Fruit fly (Drosophila melanogaster) whole organism, embryonic: Measurements from ENCODE around the gene CG42764.

ENCODE experiments used
- Abd-B ChIP-seq: fragments of 200-800 bp; sonication (Bioruptor generic); optimal IDR thresholded peaks from 2 replicates; lab custom pipeline; 2018; ENCODE audit warnings: missing biosample characterization, mild to moderate bottlenecking, missing genetic modification characterization, moderate library complexity
- Atf6 ChIP-seq: fragments of 200-800 bp; sonication (Bioruptor generic); IDR thresholded peaks from 2 replicates; pipeline ENCODE4 v1.3.6; 2022; ENCODE audit warnings: missing biosample characterization, missing genetic modification characterization
- CG10959 ChIP-seq: fragments of 200-800 bp; sonication (Bioruptor generic); IDR thresholded peaks from 2 replicates; pipeline ENCODE4 v1.3.6; 2022; ENCODE audit warnings: missing biosample characterization, missing genetic modification characterization
- CG14014 ChIP-seq: fragments of 200-800 bp; sonication (Bioruptor generic); IDR thresholded peaks from 2 replicates; pipeline ENCODE4 v1.3.6; 2022; ENCODE audit warnings: missing biosample characterization, missing genetic modification characterization
- CG14441 ChIP-seq: fragments of 200-800 bp; sonication (Bioruptor generic); IDR thresholded peaks from 2 replicates; pipeline ENCODE4 v1.3.6; 2022; ENCODE audit warnings: missing biosample characterization, missing genetic modification characterization
- CG15073 ChIP-seq: fragments of 200-800 bp; sonication (Bioruptor generic); optimal IDR thresholded peaks from 2 replicates; lab custom pipeline; 2016; ENCODE audit warnings: missing biosample characterization, missing genetic modification characterization
- CG1529 ChIP-seq: fragments of 200-800 bp; sonication (Bioruptor generic); optimal IDR thresholded peaks from 3 replicates; lab custom pipeline; 2018; ENCODE audit warnings: missing biosample characterization, missing genetic modification characterization
- CG15514 ChIP-seq: fragments of 200-800 bp; sonication (Bioruptor generic); optimal IDR thresholded peaks from 3 replicates; lab custom pipeline; 2017; ENCODE audit warnings: missing biosample characterization, missing genetic modification characterization, mild to moderate bottlenecking, moderate library complexity, missing genetic modification reagents
- CG2712 ChIP-seq: fragments of 200-800 bp; optimal IDR thresholded peaks from 3 replicates; lab custom pipeline; 2019; ENCODE audit warnings: missing biosample characterization, mild to moderate bottlenecking, missing genetic modification characterization, moderate library complexity
- CG30020 ChIP-seq: fragments of 200-800 bp; optimal IDR thresholded peaks from 2 replicates; lab custom pipeline; 2019; ENCODE audit warnings: missing biosample characterization, mild to moderate bottlenecking, missing genetic modification characterization, moderate library complexity
- CG3065 ChIP-seq: fragments of 200-800 bp; sonication (Bioruptor generic); optimal IDR thresholded peaks from 2 replicates; lab custom pipeline; 2016; ENCODE audit warnings: missing biosample characterization, missing genetic modification characterization
- CG33213 ChIP-seq: fragments of 200-800 bp; sonication (Bioruptor generic); optimal IDR thresholded peaks from 3 replicates; lab custom pipeline; 2016; ENCODE audit warnings: missing biosample characterization, missing genetic modification characterization
- CG3995 ChIP-seq: fragments of 200-800 bp; sonication (Bioruptor generic); optimal IDR thresholded peaks from 3 replicates; lab custom pipeline; 2016; ENCODE audit warnings: missing biosample characterization, missing genetic modification characterization
- CG6175 ChIP-seq: fragments of 200-800 bp; sonication (Bioruptor generic); IDR thresholded peaks from 3 replicates; pipeline ENCODE4 v1.3.6; 2022; ENCODE audit warnings: missing biosample characterization, missing genetic modification characterization
- CG6272 ChIP-seq: fragments of 200-800 bp; sonication (Bioruptor generic); IDR thresholded peaks from 2 replicates; pipeline ENCODE4 v1.3.6; 2022; ENCODE audit warnings: missing biosample characterization, missing genetic modification characterization
- CG7987 ChIP-seq: fragments of 200-800 bp; sonication (Bioruptor generic); optimal IDR thresholded peaks from 2 replicates; lab custom pipeline; 2018; ENCODE audit warnings: missing biosample characterization, mild to moderate bottlenecking, missing genetic modification characterization, moderate library complexity
- CG9727 ChIP-seq: fragments of 200-800 bp; sonication (Bioruptor generic); optimal IDR thresholded peaks from 3 replicates; lab custom pipeline; 2017; ENCODE audit warnings: missing biosample characterization, mild to moderate bottlenecking, missing genetic modification characterization
- CHES-1-like ChIP-seq: fragments of 200-800 bp; sonication (Bioruptor generic); optimal IDR thresholded peaks from 2 replicates; lab custom pipeline; 2016; ENCODE audit warnings: missing biosample characterization, missing genetic modification characterization
- D ChIP-seq, 2 experiments: fragments of 200-800 bp in 1 of 2; fragments of >200 bp in 1 of 2; sonication (Bioruptor generic) in 1 of 2; optimal IDR thresholded peaks; 2 replicates in 1 of 2; 3 replicates in 1 of 2; lab custom pipeline; 2017; ENCODE audit warnings: mild to moderate bottlenecking in 1 of 2, missing biosample characterization in 1 of 2, missing genetic modification characterization in 1 of 2, missing genetic modification reagents in 1 of 2
- Dad ChIP-seq: fragments of 200-800 bp; sonication (Bioruptor generic); optimal IDR thresholded peaks from 3 replicates; lab custom pipeline; 2016; ENCODE audit warnings: missing biosample characterization, missing genetic modification characterization
- Dip3 ChIP-seq: fragments of 200-800 bp; sonication (Bioruptor generic); optimal IDR thresholded peaks from 3 replicates; lab custom pipeline; 2016; ENCODE audit warnings: missing biosample characterization, missing genetic modification characterization
- Hmr ChIP-seq: fragments of 200-800 bp; sonication (Bioruptor generic); optimal IDR thresholded peaks from 3 replicates; lab custom pipeline; 2017; ENCODE audit warnings: mild to moderate bottlenecking, missing biosample characterization, missing genetic modification reagents, missing genetic modification characterization
- Hr39 ChIP-seq: fragments of >200 bp; optimal IDR thresholded peaks from 2 replicates; lab custom pipeline; 2017
- Jarid2 ChIP-seq: fragments of 200-800 bp; sonication (Bioruptor generic); optimal IDR thresholded peaks from 3 replicates; lab custom pipeline; 2017; ENCODE audit warnings: mild to moderate bottlenecking, missing biosample characterization, missing genetic modification reagents, missing genetic modification characterization
- Opbp ChIP-seq: fragments of 200-800 bp; sonication (Bioruptor generic); IDR thresholded peaks from 3 replicates; pipeline ENCODE4 v1.3.6; 2022; ENCODE audit warnings: missing biosample characterization, missing genetic modification characterization; ENCODE audit not compliant: partially characterized antibody
- Ravus ChIP-seq: fragments of 200-800 bp; sonication (Bioruptor generic); IDR thresholded peaks from 2 replicates; pipeline ENCODE4 v1.3.6; 2022; ENCODE audit warnings: missing biosample characterization, missing genetic modification characterization
- Six4 ChIP-seq: fragments of 200-800 bp; sonication (Bioruptor generic); optimal IDR thresholded peaks from 2 replicates; lab custom pipeline; 2016; ENCODE audit warnings: missing biosample characterization, missing genetic modification characterization
- bab2 ChIP-seq: fragments of 200-800 bp; sonication (Bioruptor generic); optimal IDR thresholded peaks from 2 replicates; lab custom pipeline; 2016; ENCODE audit warnings: missing biosample characterization, missing genetic modification characterization
- bowl ChIP-seq: fragments of 200-800 bp; sonication (Bioruptor generic); IDR thresholded peaks from 2 replicates; pipeline ENCODE4 v1.3.6; 2022; ENCODE audit warnings: missing biosample characterization, missing genetic modification characterization
- chif ChIP-seq, 2 experiments: fragments of 200-800 bp; sonication (Bioruptor generic); optimal IDR thresholded peaks; 3 replicates each; lab custom pipeline; 2016; ENCODE audit warnings: missing biosample characterization in 2 of 2, missing genetic modification characterization in 2 of 2
- crp ChIP-seq, 2 experiments: fragments of 200-800 bp; sonication (Bioruptor generic); optimal IDR thresholded peaks; 2 replicates in 1 of 2; 3 replicates in 1 of 2; lab custom pipeline; 2017; ENCODE audit warnings: missing biosample characterization in 2 of 2, missing genetic modification characterization in 2 of 2, mild to moderate bottlenecking in 1 of 2, moderate library complexity in 1 of 2
- esg ChIP-seq: fragments of 200-800 bp; sonication (Bioruptor generic); conservative IDR thresholded peaks from 2 replicates; pipeline ENCODE4 v1.3.6; 2022; ENCODE audit warnings: missing biosample characterization, missing genetic modification characterization
- hbn ChIP-seq: fragments of 200-800 bp; sonication (Bioruptor generic); IDR thresholded peaks from 2 replicates; pipeline ENCODE4 v1.3.6; 2022; ENCODE audit warnings: missing biosample characterization, missing genetic modification characterization; ENCODE audit not compliant: partially characterized antibody
- inv ChIP-seq: fragments of 200-800 bp; sonication (Bioruptor generic); IDR thresholded peaks from 2 replicates; pipeline ENCODE4 v1.3.6; 2022; ENCODE audit warnings: missing biosample characterization, missing genetic modification characterization; ENCODE audit not compliant: partially characterized antibody
- jigr1 ChIP-seq: fragments of 200-800 bp; sonication (Bioruptor generic); IDR thresholded peaks from 3 replicates; pipeline ENCODE4 v1.3.6; 2022; ENCODE audit warnings: missing biosample characterization, missing genetic modification characterization
- jing ChIP-seq: fragments of 200-800 bp; sonication (Bioruptor generic); optimal IDR thresholded peaks from 2 replicates; lab custom pipeline; 2018; ENCODE audit warnings: missing biosample characterization, mild to moderate bottlenecking, missing genetic modification characterization
- kni ChIP-seq: fragments of 200-800 bp; sonication (Bioruptor generic); optimal IDR thresholded peaks from 3 replicates; lab custom pipeline; 2017; ENCODE audit warnings: mild to moderate bottlenecking, missing biosample characterization, missing genetic modification reagents, missing genetic modification characterization
- lov ChIP-seq, 2 experiments: fragments of 200-800 bp in 1 of 2; fragments of >200 bp in 1 of 2; sonication (Bioruptor generic) in 1 of 2; IDR thresholded peaks in 1 of 2; optimal IDR thresholded peaks in 1 of 2; 2 replicates in 1 of 2; 3 replicates in 1 of 2; pipeline versions ENCODE4 v1.3.6 to Lab custom; 2017 to 2022; ENCODE audit warnings: missing biosample characterization in 1 of 2, missing genetic modification characterization in 1 of 2
- mam ChIP-seq: fragments of 200-800 bp; sonication (Bioruptor generic); optimal IDR thresholded peaks from 3 replicates; lab custom pipeline; 2016; ENCODE audit warnings: missing biosample characterization, missing genetic modification characterization
- nom ChIP-seq: fragments of 200-800 bp; sonication (Bioruptor generic); optimal IDR thresholded peaks from 2 replicates; lab custom pipeline; 2017; ENCODE audit warnings: missing biosample characterization, missing genetic modification characterization, mild to moderate bottlenecking, moderate library complexity, missing genetic modification reagents
- pnt ChIP-seq: fragments of 200-800 bp; sonication (Bioruptor generic); optimal IDR thresholded peaks from 3 replicates; lab custom pipeline; 2016; ENCODE audit warnings: missing biosample characterization, missing genetic modification characterization
- pzg ChIP-seq: fragments of 200-800 bp; sonication (Bioruptor generic); optimal IDR thresholded peaks from 3 replicates; lab custom pipeline; 2018; ENCODE audit warnings: missing biosample characterization, mild to moderate bottlenecking, missing genetic modification characterization, moderate library complexity
- scrt ChIP-seq: fragments of 200-800 bp; sonication (Bioruptor generic); optimal IDR thresholded peaks from 2 replicates; lab custom pipeline; 2018; ENCODE audit warnings: missing biosample characterization, mild to moderate bottlenecking, missing genetic modification characterization, moderate library complexity
- sd ChIP-seq: fragments of 200-800 bp; sonication (Bioruptor generic); optimal IDR thresholded peaks from 3 replicates; lab custom pipeline; 2018; ENCODE audit warnings: missing biosample characterization, mild to moderate bottlenecking, missing genetic modification characterization, moderate library complexity
- tin ChIP-seq: fragments of 200-800 bp; sonication (Bioruptor generic); optimal IDR thresholded peaks from 3 replicates; lab custom pipeline; 2016; ENCODE audit warnings: missing biosample characterization, missing genetic modification characterization
- tio ChIP-seq: fragments of 200-800 bp; sonication (Bioruptor generic); optimal IDR thresholded peaks from 2 replicates; lab custom pipeline; 2017; ENCODE audit warnings: missing biosample characterization, missing genetic modification characterization, inconsistent platforms
- tll ChIP-seq, 2 experiments: fragments of 200-800 bp in 1 of 2; fragments of >200 bp in 1 of 2; sonication (Bioruptor generic) in 1 of 2; optimal IDR thresholded peaks; 2 replicates each; lab custom pipeline; 2017 to 2019; ENCODE audit warnings: missing biosample characterization in 2 of 2, missing genetic modification characterization in 2 of 2, mild to moderate bottlenecking in 1 of 2, moderate library complexity in 1 of 2
- wdn ChIP-seq: fragments of 200-800 bp; sonication (Bioruptor generic); IDR thresholded peaks from 2 replicates; pipeline ENCODE4 v1.3.6; 2022; ENCODE audit warnings: missing biosample characterization, missing genetic modification characterization
- zen ChIP-seq: fragments of 200-800 bp; sonication (Bioruptor generic); optimal IDR thresholded peaks from 3 replicates; lab custom pipeline; 2018; ENCODE audit warnings: missing biosample characterization, mild to moderate bottlenecking, missing genetic modification characterization, moderate library complexity

The CG42764 gene

DNA sequence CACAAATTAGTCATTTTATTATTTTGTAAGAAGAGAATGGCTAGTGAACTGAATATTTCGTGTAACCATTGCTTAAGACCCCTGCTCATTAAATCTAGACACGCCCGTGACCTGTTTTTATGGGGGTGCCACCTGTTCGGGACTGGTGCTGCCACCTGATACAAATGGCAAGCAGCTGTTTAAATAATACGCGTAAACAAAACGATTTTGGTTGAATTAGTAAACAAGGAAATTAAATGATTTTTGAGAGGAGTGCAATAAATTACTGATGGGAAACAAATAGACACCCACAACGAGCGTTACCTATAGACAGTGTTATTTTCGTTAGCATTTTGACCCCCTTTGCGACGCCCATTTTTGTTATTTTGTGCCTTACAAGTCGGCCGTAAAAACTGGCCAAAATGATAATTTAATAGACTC, 9.0 kb upstream of the CG42764 start (continued):
- no peak for TF ChIP-seq CG6175 (GFP tag; lab: Robert Waterston, UW)
- peak; percentile 73 for TF ChIP-seq CG3065
- peak; percentile 82 for TF ChIP-seq CG33213 (GFP tag; lab: Kevin White, UChicago)
- peak; percentile 65 for TF ChIP-seq kni (GFP tag; lab: Kevin White, UChicago)
- peak; percentile 37 for TF ChIP-seq CG15073 (GFP tag; lab: Kevin White, UChicago)
- no peak for TF ChIP-seq lov (optimal IDR thresholded peaks at IDR 0.05; lab: Kevin White, UChicago)
- TF ChIP-seq lov (GFP tag; IDR thresholded peaks at IDR 0.05; lab: Robert Waterston, UW), result no peak
- no peak for TF ChIP-seq esg
- TF ChIP-seq nom, result peak; percentile 51
- peak; percentile 91 for TF ChIP-seq CG7987 (GFP tag; lab: Kevin White, UChicago)
- TF ChIP-seq Dip3 (GFP tag; lab: Kevin White, UChicago), result peak; percentile 88
- peak; percentile 85 for TF ChIP-seq CG2712 (tag; lab: Kevin White, UChicago)
- peak; percentile 46 to 93 for TF ChIP-seq crp (GFP tag; optimal IDR thresholded peaks at IDR 0.05; lab: Kevin White, UChicago)
- peak; percentile 89 for TF ChIP-seq CG15514
- no peak for TF ChIP-seq CG14014 (GFP tag; lab: Robert Waterston, UW)
- no peak for TF ChIP-seq jigr1 (GFP tag; lab: Robert Waterston, UW)
- no peak for TF ChIP-seq inv
- TF ChIP-seq CG1529, result peak; percentile 73
- TF ChIP-seq hbn (GFP tag; lab: Robert Waterston, UW), result no peak
- TF ChIP-seq tin (GFP tag; lab: Kevin White, UChicago), result peak; percentile 95
- TF ChIP-seq Jarid2, result peak; percentile 48
- TF ChIP-seq bowl (GFP tag; lab: Robert Waterston, UW), result no peak
- peak; percentile 76 for TF ChIP-seq pzg (GFP tag; lab: Kevin White, UChicago)
- no peak for TF ChIP-seq CG10959 (GFP tag; lab: Robert Waterston, UW)
- peak; percentile 89 for TF ChIP-seq bab2
- TF ChIP-seq pnt (GFP tag; lab: Kevin White, UChicago), result peak; percentile 79
- TF ChIP-seq Hmr (GFP tag; lab: Kevin White, UChicago), result peak; percentile 92
- TF ChIP-seq scrt, result peak; percentile 76
- TF ChIP-seq Atf6 (GFP tag; lab: Robert Waterston, UW), result no peak
- TF ChIP-seq D (optimal IDR thresholded peaks at IDR 0.05; lab: Kevin White, UChicago), result no peak
- TF ChIP-seq D (GFP tag; optimal IDR thresholded peaks at IDR 0.05; lab: Kevin White, UChicago), result peak; percentile 72
- no peak for TF ChIP-seq Hr39 (lab: Kevin White, UChicago)
- TF ChIP-seq mam (GFP tag; lab: Kevin White, UChicago), result peak; percentile 95
- peak; percentile 77 for TF ChIP-seq zen (tag; lab: Kevin White, UChicago)
- TF ChIP-seq chif (GFP tag; optimal IDR thresholded peaks at IDR 0.05; lab: Kevin White, UChicago), result peak; percentile 63 to 75
- peak; percentile 92 for TF ChIP-seq CHES-1-like (GFP tag; lab: Kevin White, UChicago)
- TF ChIP-seq Opbp (GFP tag; lab: Robert Waterston, UW), result no peak
- TF ChIP-seq Six4, result peak; percentile 83
- TF ChIP-seq jing (GFP tag; lab: Kevin White, UChicago), result peak; percentile 56
- peak; percentile 84 for TF ChIP-seq Abd-B
- no peak for TF ChIP-seq Ravus (GFP tag; lab: Robert Waterston, UW)
- no peak for TF ChIP-seq tll (GFP tag; optimal IDR thresholded peaks at IDR 0.05; lab: Kevin White, UChicago)
- peak; percentile 63 for TF ChIP-seq CG30020 (tag; lab: Kevin White, UChicago)
- no peak for TF ChIP-seq CG14441
- peak; percentile 78 for TF ChIP-seq Dad (GFP tag; lab: Kevin White, UChicago)
- no peak for TF ChIP-seq wdn
- TF ChIP-seq tio (GFP tag; lab: Kevin White, UChicago), result peak; percentile 83
- TF ChIP-seq CG3995 (GFP tag; lab: Kevin White, UChicago), result peak; percentile 37
- TF ChIP-seq CG9727 (GFP tag; lab: Kevin White, UChicago), result peak; percentile 83
- TF ChIP-seq sd, result peak; percentile 58
- TF ChIP-seq CG6272, result peak; percentile 75
